Worm (Caenorhabditis elegans): ENCODE results near the gene F20D6.9.

DNA sequence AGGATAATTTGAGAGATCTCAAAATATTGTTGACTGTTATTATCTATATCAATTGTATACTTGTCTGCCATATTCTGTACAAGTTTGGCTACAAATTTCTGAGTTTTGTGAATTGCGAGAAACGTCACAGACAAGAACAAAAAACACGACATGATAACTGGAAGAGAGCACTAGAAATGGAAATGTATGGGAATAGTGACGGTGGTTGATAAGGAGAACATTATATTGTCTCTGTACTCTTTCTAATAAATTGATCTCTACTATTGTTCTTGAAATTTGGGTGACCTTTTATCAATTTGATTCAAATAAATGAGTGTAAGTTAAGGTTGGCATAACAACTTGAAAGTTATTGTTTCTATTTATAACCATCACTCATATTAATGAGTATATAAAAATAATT lies 35.6 kb upstream of the F20D6.9 start:
- TF ChIP-seq tbx-37 (GFP tag; conservative IDR thresholded peaks at IDR 0.05), result no peak
- TF ChIP-seq ceh-13 (GFP tag; optimal IDR thresholded peaks at IDR 0.05), result no peak
- no peak for TF ChIP-seq ama-1 (optimal IDR thresholded peaks at IDR 0.05)
- TF ChIP-seq ets-7 (tag; optimal IDR thresholded peaks at IDR 0.05), result no peak
